Worm (Caenorhabditis elegans): ENCODE measurements around the gene pfn-2.

The pfn-2 gene

DNA sequence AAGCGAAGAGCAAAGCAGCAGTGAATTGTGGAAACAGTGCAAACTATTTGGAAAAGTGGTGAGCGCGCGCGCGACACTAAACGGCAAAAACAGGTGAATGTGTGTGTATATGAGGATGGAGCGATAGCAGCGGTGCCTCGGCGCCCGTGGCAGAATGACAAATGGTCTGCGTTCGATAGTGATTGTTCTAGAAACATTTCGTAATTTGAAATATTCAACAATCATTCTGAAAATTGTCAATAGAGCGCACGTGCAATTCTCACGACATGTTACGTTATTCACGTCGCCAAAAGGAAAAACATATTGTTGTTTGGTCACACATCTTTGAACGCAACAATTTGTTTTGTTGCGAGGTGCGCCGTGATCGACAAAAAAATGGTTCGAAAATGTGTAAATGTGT, 1.4 kb upstream of the pfn-2 start (continued):
- TF ChIP-seq T07F8.4 (tag; optimal IDR thresholded peaks at IDR 0.05) (no peak), madf-10 (tag; optimal IDR thresholded peaks at IDR 0.05) (no peak), unc-130 (GFP tag; optimal IDR thresholded peaks at IDR 0.05) (no peak), ets-4 (GFP tag; optimal IDR thresholded peaks at IDR 0.05) (no peak), F57C9.4 (tag; optimal IDR thresholded peaks at IDR 0.05) (no peak), ceh-79 (tag; optimal IDR thresholded peaks at IDR 0.05) (no peak), F52B5.7 (tag; optimal IDR thresholded peaks at IDR 0.05) (no peak), ztf-25 (GFP tag; IDR thresholded peaks at IDR 0.05) (no peak), die-1 (tag; optimal IDR thresholded peaks at IDR 0.05) (no peak), hlh-12 (tag; optimal IDR thresholded peaks at IDR 0.05) (no peak), cebp-1 (GFP tag; IDR thresholded peaks at IDR 0.05) (peak; percentile 71), cebp-1 (tag; optimal IDR thresholded peaks at IDR 0.05) (peak; percentile 89), nhr-90 (tag; optimal IDR thresholded peaks at IDR 0.05) (no peak), ceh-100 (GFP tag; IDR thresholded peaks at IDR 0.05) (no peak), nfya-1 (tag; optimal IDR thresholded peaks at IDR 0.05; ENCODE audit: borderline replicate concordance, insufficient read depth) (no peak), ZK185.1 (tag; optimal IDR thresholded peaks at IDR 0.05; ENCODE audit: poor library complexity, severe bottlenecking) (no peak), lin-40 (tag; optimal IDR thresholded peaks at IDR 0.05) (peak; percentile 14), rpc-1 (optimal IDR thresholded peaks at IDR 0.05) (no peak), rpc-1 (tag; optimal IDR thresholded peaks at IDR 0.05) (no peak), snpc-4 (GFP tag; optimal IDR thresholded peaks at IDR 0.05) (no peak), snpc-4 (tag; optimal IDR thresholded peaks at IDR 0.05) (peak in 1 of 4 experiments; percentile 38), ztf-26 (tag; optimal IDR thresholded peaks at IDR 0.05) (no peak), pha-4 (tag; optimal IDR thresholded peaks at IDR 0.05) (no peak), him-1 (tag; optimal IDR thresholded peaks at IDR 0.05) (no peak), hmg-1.2 (GFP tag; IDR thresholded peaks at IDR 0.05) (no peak)

ce11 chrX:5348529-5349148, 5.2 kb downstream of the pfn-2 start, which contains the start of gene syx-3:
TSS of gene syx-3 (plus strand) at chrX:5349098.
- no peak for TF ChIP-seq ceh-91 (GFP tag; IDR thresholded peaks at IDR 0.05)
- TF ChIP-seq dpl-1 (GFP tag; optimal IDR thresholded peaks at IDR 0.05): no peak
- TF ChIP-seq attf-3 (GFP tag; conservative IDR thresholded peaks at IDR 0.05): no peak
- TF ChIP-seq F39B2.1 (GFP tag; IDR thresholded peaks at IDR 0.05): no peak
- no peak for TF ChIP-seq ztf-18 (tag; optimal IDR thresholded peaks at IDR 0.05)

ce11 chrX:5347856-5348255, 6.0 kb downstream of the pfn-2 start:
- no peak for TF ChIP-seq F23B12.7 (tag; optimal IDR thresholded peaks at IDR 0.05; ENCODE audit: insufficient read depth)
- no peak for TF ChIP-seq lsl-1 (GFP tag; optimal IDR thresholded peaks at IDR 0.05)
- no peak for TF ChIP-seq nhr-179 (tag; optimal IDR thresholded peaks at IDR 0.05)
- no peak for TF ChIP-seq bed-1 (GFP tag; IDR thresholded peaks at IDR 0.05)
- TF ChIP-seq Y53F4B.3 (GFP tag; IDR thresholded peaks at IDR 0.05): no peak
- no peak for TF ChIP-seq aptf-2 (GFP tag; conservative IDR thresholded peaks at IDR 0.05)
- no peak for TF ChIP-seq mxl-1 (tag; optimal IDR thresholded peaks at IDR 0.05)
- no peak for TF ChIP-seq athp-1 (tag; optimal IDR thresholded peaks at IDR 0.05)
- no peak for TF ChIP-seq C17E4.6 (GFP tag; IDR thresholded peaks at IDR 0.05)
- TF ChIP-seq nfya-2 (GFP tag; IDR thresholded peaks at IDR 0.05): no peak
- TF ChIP-seq ccch-3 (GFP tag; optimal IDR thresholded peaks at IDR 0.05): no peak
- no peak for TF ChIP-seq tlf-1 (GFP tag; optimal IDR thresholded peaks at IDR 0.05)
- TF ChIP-seq sptf-2 (GFP tag; optimal IDR thresholded peaks at IDR 0.05): no peak
- no peak for TF ChIP-seq snpc-4 (GFP tag; optimal IDR thresholded peaks at IDR 0.05)
- TF ChIP-seq snpc-4 (tag; optimal IDR thresholded peaks at IDR 0.05): no peak
- TF ChIP-seq let-607 (tag; optimal IDR thresholded peaks at IDR 0.05): no peak
- TF ChIP-seq B0035.1 (tag; optimal IDR thresholded peaks at IDR 0.05): no peak

Measured in whole organism, young adult.